Worm (Caenorhabditis elegans) whole organism, L3 larva: Measurements from ENCODE around the gene Y57A10C.9.

Experiments used
- elt-1 ChIP-seq: fragments of 150-350 bp; optimal IDR thresholded peaks from 2 replicates; lab custom pipeline; 2014; ENCODE audit warnings: missing biosample characterization, missing genetic modification characterization
- hmg-11 ChIP-seq: sonication (generic microtip); optimal IDR thresholded peaks from 2 replicates; lab custom pipeline; 2016; ENCODE audit warnings: missing genetic modification characterization, missing compliant biosample characterization
- mdl-1 ChIP-seq: fragments of 150-350 bp; optimal IDR thresholded peaks from 2 replicates; lab custom pipeline; 2014; ENCODE audit warnings: missing biosample characterization, missing genetic modification characterization
- pha-4 ChIP-seq: fragments of 150-350 bp; optimal IDR thresholded peaks from 2 replicates; lab custom pipeline; 2014; ENCODE audit warnings: missing biosample characterization, missing genetic modification reagents, missing genetic modification characterization
- sea-2 ChIP-seq: fragments of 150-350 bp; sonication (generic microtip); optimal IDR thresholded peaks from 4 replicates; lab custom pipeline; 2014; ENCODE audit warnings: missing biosample characterization, missing genetic modification reagents, missing genetic modification characterization
- ztf-11 ChIP-seq: fragments of 150-350 bp; optimal IDR thresholded peaks from 2 replicates; lab custom pipeline; 2014; ENCODE audit warnings: missing biosample characterization, missing genetic modification characterization
- ztf-4 ChIP-seq: fragments of 150-350 bp; optimal IDR thresholded peaks from 2 replicates; lab custom pipeline; 2014; ENCODE audit warnings: missing biosample characterization, missing genetic modification characterization

- TF ChIP-seq pha-4 (tag; lab: Kevin White, UChicago) = no peak
- TF ChIP-seq ztf-4 (tag; lab: Kevin White, UChicago) = no peak
- no peak for TF ChIP-seq mdl-1
- TF ChIP-seq hmg-11 (tag; lab: Kevin White, UChicago) = no peak
- no peak for TF ChIP-seq sea-2 (GFP tag; lab: Kevin White, UChicago)
- no peak for TF ChIP-seq elt-1 (tag; lab: Kevin White, UChicago)
- no peak for TF ChIP-seq ztf-11 (tag; lab: Kevin White, UChicago)
Measured at ce11 chrII:12448241-12448640, 9.9 kb upstream of the Y57A10C.9 start, which contains the start of gene srh-27.
